Fruit fly (Drosophila melanogaster) whole organism, embryonic: ENCODE results near the gene Rad1.

Experiments
- CG11560 ChIP-seq: fragments of 200-800 bp; sonication (Bioruptor generic); IDR thresholded peaks from 3 replicates; pipeline ENCODE4 v1.3.6; 2022; ENCODE audit warnings: missing biosample characterization, missing genetic modification characterization
- CG12155 ChIP-seq: fragments of 200-800 bp; sonication (Bioruptor generic); optimal IDR thresholded peaks from 3 replicates; lab custom pipeline; 2016; ENCODE audit warnings: missing biosample characterization, missing genetic modification characterization
- CG12299 ChIP-seq: fragments of 200-800 bp; sonication (Bioruptor generic); optimal IDR thresholded peaks from 2 replicates; lab custom pipeline; 2018; ENCODE audit warnings: missing biosample characterization, mild to moderate bottlenecking, missing genetic modification characterization
- CG1233 ChIP-seq: fragments of 200-800 bp; sonication (Bioruptor generic); optimal IDR thresholded peaks from 4 replicates; lab custom pipeline; 2018; ENCODE audit warnings: missing biosample characterization, mild to moderate bottlenecking, missing genetic modification characterization
- CG6854 ChIP-seq: fragments of 200-800 bp; sonication (Bioruptor generic); optimal IDR thresholded peaks from 3 replicates; lab custom pipeline; 2017; ENCODE audit warnings: missing biosample characterization, mild to moderate bottlenecking, missing genetic modification characterization
- CTCF ChIP-seq: fragments of 200-800 bp; sonication (Bioruptor generic); optimal IDR thresholded peaks from 2 replicates; lab custom pipeline; 2017; ENCODE audit warnings: missing biosample characterization, mild to moderate bottlenecking, missing genetic modification characterization, moderate library complexity
- Dip2 ChIP-seq: fragments of 200-800 bp; sonication (Bioruptor generic); IDR thresholded peaks from 2 replicates; pipeline ENCODE4 v1.3.6; 2022; ENCODE audit warnings: missing biosample characterization, missing genetic modification characterization
- MBD-R2 ChIP-seq: fragments of 200-800 bp; sonication (Bioruptor generic); IDR thresholded peaks from 2 replicates; pipeline ENCODE4 v1.3.6; 2022; ENCODE audit warnings: missing biosample characterization, missing genetic modification characterization
- NFAT ChIP-seq: fragments of 200-800 bp; sonication (Bioruptor generic); IDR thresholded peaks from 2 replicates; pipeline ENCODE4 v1.3.6; 2022; ENCODE audit warnings: missing biosample characterization, missing genetic modification characterization
- chm ChIP-seq: fragments of 200-800 bp; sonication (Bioruptor generic); IDR thresholded peaks from 2 replicates; pipeline ENCODE4 v1.3.6; 2022; ENCODE audit warnings: missing biosample characterization, missing genetic modification characterization
- h ChIP-seq: fragments of >200 bp; optimal IDR thresholded peaks from 2 replicates; lab custom pipeline; 2017
- nom ChIP-seq: fragments of 200-800 bp; sonication (Bioruptor generic); optimal IDR thresholded peaks from 2 replicates; lab custom pipeline; 2017; ENCODE audit warnings: missing biosample characterization, missing genetic modification characterization, mild to moderate bottlenecking, moderate library complexity, missing genetic modification reagents
- psq ChIP-seq: fragments of 200-800 bp; sonication (Bioruptor generic); optimal IDR thresholded peaks from 2 replicates; lab custom pipeline; 2017; ENCODE audit warnings: missing biosample characterization, missing genetic modification characterization
- tgo ChIP-seq: fragments of 200-800 bp; sonication (Bioruptor generic); IDR thresholded peaks from 3 replicates; pipeline ENCODE4 v1.3.6; 2022; ENCODE audit warnings: missing biosample characterization, missing genetic modification characterization

DNA sequence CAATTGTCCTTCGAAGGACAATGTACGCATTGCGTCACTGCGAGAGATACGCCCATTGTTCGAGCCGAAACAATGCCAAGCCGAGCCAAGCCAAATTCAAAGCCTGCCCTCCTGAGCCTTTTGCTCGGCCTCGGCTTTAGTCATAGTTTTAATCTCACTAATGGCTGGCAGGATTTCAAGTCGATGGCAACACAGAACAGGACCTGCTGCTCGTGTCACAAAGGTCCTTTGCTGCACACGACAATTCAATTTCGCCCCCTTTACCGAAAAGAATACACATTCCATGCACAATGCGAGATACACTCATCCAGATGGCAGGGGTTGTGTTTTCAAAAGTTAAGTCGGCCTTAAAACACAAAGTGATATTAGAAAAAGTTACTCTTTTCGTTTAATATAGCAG lies 16.7 kb upstream of the Rad1 start, which contains the start of gene CG15394:
- TF ChIP-seq tgo (GFP tag; lab: Robert Waterston, UW) (no peak), CTCF (no peak), CG6854 (GFP tag; lab: Kevin White, UChicago) (no peak), NFAT (GFP tag; lab: Robert Waterston, UW) (no peak), chm (GFP tag; lab: Robert Waterston, UW) (no peak), MBD-R2 (GFP tag; lab: Robert Waterston, UW) (no peak), nom (GFP tag; lab: Kevin White, UChicago) (no peak), psq (GFP tag; lab: Kevin White, UChicago) (no peak), CG12155 (GFP tag; lab: Kevin White, UChicago) (no peak), CG12299 (no peak), Dip2 (GFP tag; lab: Robert Waterston, UW) (no peak), h (lab: Kevin White, UChicago) (no peak), CG11560 (tag; lab: Robert Waterston, UW) (no peak), CG1233 (no peak)
